Fruit fly (Drosophila melanogaster) whole organism, adult: ENCODE measurements around the gene CG8765.

Source experiments
- CG1620 ChIP-seq: fragments of 200-800 bp; sonication (Bioruptor generic); optimal IDR thresholded peaks from 2 replicates; lab custom pipeline; 2016; ENCODE audit warnings: missing biosample characterization, missing genetic modification characterization
- CG33017 ChIP-seq: fragments of 200-800 bp; sonication (Bioruptor generic); optimal IDR thresholded peaks from 2 replicates; lab custom pipeline; 2018; ENCODE audit warnings: missing biosample characterization, mild to moderate bottlenecking, missing genetic modification characterization, moderate library complexity
- CG5204 ChIP-seq: fragments of 200-800 bp; sonication (Bioruptor generic); optimal IDR thresholded peaks from 2 replicates; lab custom pipeline; 2016; ENCODE audit warnings: missing biosample characterization, missing genetic modification characterization
- CG7045 ChIP-seq: fragments of 200-800 bp; sonication (Bioruptor generic); optimal IDR thresholded peaks from 2 replicates; lab custom pipeline; 2017; ENCODE audit warnings: missing biosample characterization, mild to moderate bottlenecking, missing genetic modification characterization
- CG7101 ChIP-seq: fragments of 200-800 bp; sonication (Bioruptor generic); optimal IDR thresholded peaks from 2 replicates; lab custom pipeline; 2018; ENCODE audit warnings: missing biosample characterization, mild to moderate bottlenecking, missing genetic modification characterization, moderate library complexity
- Clk ChIP-seq: fragments of 200-800 bp; sonication (Bioruptor generic); optimal IDR thresholded peaks from 2 replicates; lab custom pipeline; 2017; ENCODE audit warnings: missing biosample characterization, missing genetic modification characterization
- bab1 ChIP-seq: fragments of 200-800 bp; sonication (Bioruptor generic); optimal IDR thresholded peaks from 3 replicates; lab custom pipeline; 2019; ENCODE audit warnings: missing biosample characterization, mild to moderate bottlenecking, missing genetic modification characterization, moderate library complexity
- kay ChIP-seq: fragments of 200-800 bp; sonication (Bioruptor generic); peaks from one replicate; lab custom pipeline; 2016; ENCODE audit warnings: missing biosample characterization, missing genetic modification characterization, borderline replicate concordance
- ovo ChIP-seq: fragments of 200-800 bp; sonication (Bioruptor generic); optimal IDR thresholded peaks from 2 replicates; lab custom pipeline; 2016; ENCODE audit warnings: missing biosample characterization, missing genetic modification characterization
- tj ChIP-seq: fragments of 200-800 bp; sonication (Bioruptor generic); optimal IDR thresholded peaks from 3 replicates; lab custom pipeline; 2017; ENCODE audit warnings: missing biosample characterization, mild to moderate bottlenecking, missing genetic modification characterization, moderate library complexity
- toe ChIP-seq: fragments of 200-800 bp; sonication (Bioruptor generic); optimal IDR thresholded peaks from 2 replicates; lab custom pipeline; 2016; ENCODE audit warnings: missing biosample characterization, missing genetic modification characterization

- TF ChIP-seq toe (GFP tag; lab: Kevin White, UChicago) = no peak
- no peak for TF ChIP-seq ovo (GFP tag; lab: Kevin White, UChicago)
- TF ChIP-seq kay (GFP tag; lab: Kevin White, UChicago) = no peak
- TF ChIP-seq CG1620 = no peak
- no peak for TF ChIP-seq CG5204
- TF ChIP-seq Clk (GFP tag; lab: Kevin White, UChicago) = no peak
- TF ChIP-seq bab1 (GFP tag; lab: Kevin White, UChicago) = no peak
- no peak for TF ChIP-seq tj (GFP tag; lab: Kevin White, UChicago)
- no peak for TF ChIP-seq CG33017 (tag; lab: Kevin White, UChicago)
- TF ChIP-seq CG7045 (GFP tag; lab: Kevin White, UChicago) = no peak
- no peak for TF ChIP-seq CG7101 (tag; lab: Kevin White, UChicago)
Observed at dm6 chr3L:19707570-19708146, 20.5 kb upstream of the CG8765 start, which contains the start of gene serp.
